Fruit fly (Drosophila melanogaster) whole organism, wandering third instar larva: ENCODE data around the gene stck.

Experiments used
- Abd-B ChIP-seq: fragments of >200 bp; optimal IDR thresholded peaks from 2 replicates; lab custom pipeline; 2017; ENCODE audit warnings: missing biosample characterization, missing genetic modification characterization
- CG32264 ChIP-seq: fragments of 200-800 bp; sonication (Bioruptor generic); optimal IDR thresholded peaks from 2 replicates; lab custom pipeline; 2016; ENCODE audit warnings: missing biosample characterization, missing genetic modification characterization
- CG9705 ChIP-seq: fragments of 200-800 bp; sonication (Bioruptor generic); optimal IDR thresholded peaks from 2 replicates; lab custom pipeline; 2018; ENCODE audit warnings: missing biosample characterization, mild to moderate bottlenecking, missing genetic modification characterization
- CrebA ChIP-seq: fragments of 200-800 bp; sonication (Bioruptor generic); optimal IDR thresholded peaks from 2 replicates; lab custom pipeline; 2016; ENCODE audit warnings: missing biosample characterization, mild to moderate bottlenecking, missing genetic modification characterization, borderline replicate concordance
- Dfd ChIP-seq: fragments of >200 bp; optimal IDR thresholded peaks from 2 replicates; lab custom pipeline; 2017; ENCODE audit warnings: missing biosample characterization, missing genetic modification characterization
- Dif ChIP-seq: fragments of 200-275, 200-300 bp; sonication (Bioruptor generic); optimal IDR thresholded peaks from 2 replicates; lab custom pipeline; 2018; ENCODE audit warnings: missing biosample characterization, missing genetic modification characterization; ENCODE audit not compliant: partially characterized antibody
- HLH106 ChIP-seq: fragments of 200-800 bp; optimal IDR thresholded peaks from 3 replicates; lab custom pipeline; 2019; ENCODE audit warnings: missing biosample characterization, mild to moderate bottlenecking, missing genetic modification characterization, moderate library complexity
- Hr78 ChIP-seq: fragments of >200 bp; optimal IDR thresholded peaks from 2 replicates; lab custom pipeline; 2017; ENCODE audit warnings: missing biosample characterization, missing genetic modification characterization
- Hr83 ChIP-seq: fragments of 200-300 bp; sonication (Bioruptor generic); optimal IDR thresholded peaks from 2 replicates; lab custom pipeline; 2016; ENCODE audit warnings: missing biosample characterization, mild to moderate bottlenecking, missing genetic modification characterization, moderate library complexity; ENCODE audit not compliant: poor library complexity, severe bottlenecking
- Jra ChIP-seq: sonication (Bioruptor generic); optimal IDR thresholded peaks from 2 replicates; lab custom pipeline; 2016; ENCODE audit warnings: missing biosample characterization, missing genetic modification characterization
- Mio ChIP-seq: sonication (Bioruptor generic); optimal IDR thresholded peaks from 2 replicates; lab custom pipeline; 2016; ENCODE audit warnings: missing biosample characterization, missing genetic modification characterization
- Myc ChIP-seq: fragments of >200 bp; optimal IDR thresholded peaks from 2 replicates; lab custom pipeline; 2017
- N ChIP-seq: fragments of >200 bp; optimal IDR thresholded peaks from 2 replicates; lab custom pipeline; 2018; ENCODE audit warnings: missing biosample characterization, missing external identifiers, missing genetic modification characterization
- OdsH ChIP-seq: fragments of 200-800 bp; sonication (Bioruptor generic); optimal IDR thresholded peaks from 2 replicates; lab custom pipeline; 2016; ENCODE audit warnings: missing biosample characterization, mild to moderate bottlenecking, missing genetic modification characterization
- Rel ChIP-seq, 2 experiments: fragments of 200-800 bp; sonication (Bioruptor generic) in 1 of 2; optimal IDR thresholded peaks; 2 replicates in 1 of 2; 3 replicates in 1 of 2; lab custom pipeline; 2016 to 2019; ENCODE audit warnings: mild to moderate bottlenecking in 2 of 2, missing biosample characterization in 2 of 2, missing genetic modification characterization in 2 of 2, moderate library complexity in 1 of 2
- br ChIP-seq: fragments of 200-800 bp; sonication (Bioruptor generic); optimal IDR thresholded peaks from 2 replicates; lab custom pipeline; 2016; ENCODE audit warnings: missing biosample characterization, missing genetic modification characterization
- brk ChIP-seq: fragments of 200-800 bp; sonication (Bioruptor generic); optimal IDR thresholded peaks from 2 replicates; lab custom pipeline; 2016; ENCODE audit warnings: missing biosample characterization, mild to moderate bottlenecking, missing genetic modification characterization
- dl ChIP-seq, 2 experiments: fragments of 175-275, 200-275 bp in 1 of 2; fragments of 200-275 bp in 1 of 2; sonication (Bioruptor generic); optimal IDR thresholded peaks; lab custom pipeline; 2018; ENCODE audit warnings: mild to moderate bottlenecking in 2 of 2, missing biosample characterization in 2 of 2, missing genetic modification characterization in 2 of 2, moderate library complexity in 2 of 2; ENCODE audit not compliant: partially characterized antibody in 2 of 2, insufficient read depth in 1 of 2
- dmrt93B ChIP-seq: fragments of 200-800 bp; sonication (Bioruptor generic); optimal IDR thresholded peaks from 2 replicates; lab custom pipeline; 2018; ENCODE audit warnings: missing biosample characterization, mild to moderate bottlenecking, missing genetic modification characterization
- dsf ChIP-seq: sonication (Bioruptor generic); optimal IDR thresholded peaks from 2 replicates; lab custom pipeline; 2016; ENCODE audit warnings: missing biosample characterization, missing genetic modification characterization, borderline replicate concordance
- ey ChIP-seq: fragments of 200-800 bp; sonication (Bioruptor generic); optimal IDR thresholded peaks from 2 replicates; lab custom pipeline; 2016; ENCODE audit warnings: missing biosample characterization, missing genetic modification characterization
- foxo ChIP-seq, 2 experiments: fragments of 200-800 bp; sonication (Bioruptor generic); optimal IDR thresholded peaks; 2 replicates in 1 of 2; 3 replicates in 1 of 2; lab custom pipeline; 2016 to 2017; ENCODE audit warnings: missing biosample characterization in 2 of 2, missing genetic modification characterization in 2 of 2
- fru ChIP-seq: fragments of 200-800 bp; sonication (Bioruptor generic); optimal IDR thresholded peaks from 3 replicates; lab custom pipeline; 2016; ENCODE audit warnings: missing biosample characterization, mild to moderate bottlenecking, missing genetic modification characterization
- h ChIP-seq: fragments of 200-800 bp; sonication (Bioruptor generic); optimal IDR thresholded peaks from 3 replicates; lab custom pipeline; 2016; ENCODE audit warnings: missing biosample characterization, mild to moderate bottlenecking, missing genetic modification characterization
- jim ChIP-seq: fragments of 175-275, 200-325 bp; sonication (Bioruptor generic); optimal IDR thresholded peaks from 2 replicates; lab custom pipeline; 2016; ENCODE audit warnings: missing biosample characterization, mild to moderate bottlenecking, missing genetic modification characterization
- lola ChIP-seq: fragments of >200 bp; optimal IDR thresholded peaks from 2 replicates; lab custom pipeline; 2017; ENCODE audit warnings: missing biosample characterization, missing genetic modification characterization
- pan ChIP-seq: fragments of >200 bp; optimal IDR thresholded peaks from 2 replicates; lab custom pipeline; 2017
- psq ChIP-seq: fragments of 200-800 bp; sonication (Bioruptor generic); optimal IDR thresholded peaks from 3 replicates; lab custom pipeline; 2017; ENCODE audit warnings: missing biosample characterization, mild to moderate bottlenecking, missing genetic modification characterization, moderate library complexity
- rgr ChIP-seq: fragments of 200-800 bp; sonication (Bioruptor generic); optimal IDR thresholded peaks from 3 replicates; lab custom pipeline; 2016; ENCODE audit warnings: missing biosample characterization, mild to moderate bottlenecking, missing genetic modification characterization
- sage ChIP-seq: fragments of 200-800 bp; sonication (Bioruptor generic); optimal IDR thresholded peaks from 2 replicates; lab custom pipeline; 2016; ENCODE audit warnings: missing biosample characterization, mild to moderate bottlenecking, missing genetic modification characterization
- sv ChIP-seq: fragments of 200-800 bp; sonication (Bioruptor generic); optimal IDR thresholded peaks from 3 replicates; lab custom pipeline; 2016; ENCODE audit warnings: missing biosample characterization, missing genetic modification characterization
- tai ChIP-seq: sonication (Bioruptor generic); optimal IDR thresholded peaks from 2 replicates; lab custom pipeline; 2016; ENCODE audit warnings: missing biosample characterization, missing genetic modification characterization
- usp ChIP-seq: fragments of >200 bp; optimal IDR thresholded peaks from 2 replicates; lab custom pipeline; 2017; ENCODE audit warnings: missing biosample characterization, missing genetic modification characterization
- woc ChIP-seq: sonication (Bioruptor generic); optimal IDR thresholded peaks from 2 replicates; lab custom pipeline; 2016; ENCODE audit warnings: missing biosample characterization, mild to moderate bottlenecking, missing genetic modification characterization

The stck gene

dm6 chr3R:8356626-8357290, at the start of gene stck:
Gene stck (plus strand): TSS chr3R:8356978.
- TF ChIP-seq brk (GFP tag; lab: Kevin White, UChicago) (no peak), dl (GFP tag; optimal IDR thresholded peaks at IDR 0.05; lab: Kevin White, UChicago; ENCODE audit: insufficient read depth in 1 of 2, partially characterized antibody in 2 of 2) (peak in 1 of 2 experiments; percentile 15), Rel (GFP tag; optimal IDR thresholded peaks at IDR 0.05; lab: Kevin White, UChicago) (no peak), Rel (tag; optimal IDR thresholded peaks at IDR 0.05; lab: Kevin White, UChicago) (peak; percentile 78), h (GFP tag; lab: Kevin White, UChicago) (peak; percentile 47), lola (GFP tag; lab: Kevin White, UChicago) (no peak), Myc (lab: Kevin White, UChicago) (peak; percentile 95), woc (peak; percentile 8), tai (GFP tag; lab: Kevin White, UChicago) (no peak)

dm6 chr3R:8307283-8307682, 49.5 kb upstream of the stck start:
- no peak for TF ChIP-seq Mio
- no peak for TF ChIP-seq pan (lab: Kevin White, UChicago)
- TF ChIP-seq usp: no peak
- TF ChIP-seq Dfd (GFP tag; lab: Kevin White, UChicago): no peak
- no peak for TF ChIP-seq Abd-B
- no peak for TF ChIP-seq CrebA (GFP tag; lab: Kevin White, UChicago)
- TF ChIP-seq sv (GFP tag; lab: Kevin White, UChicago): no peak
- no peak for TF ChIP-seq rgr
- TF ChIP-seq woc: no peak
- TF ChIP-seq OdsH (GFP tag; lab: Kevin White, UChicago): no peak
- no peak for TF ChIP-seq Hr78 (GFP tag; lab: Kevin White, UChicago)
- no peak for TF ChIP-seq dl (GFP tag; optimal IDR thresholded peaks at IDR 0.05; lab: Kevin White, UChicago; ENCODE audit: insufficient read depth in 1 of 2, partially characterized antibody in 2 of 2)
- no peak for TF ChIP-seq Dif (GFP tag; lab: Kevin White, UChicago)
- TF ChIP-seq N (GFP tag; lab: Kevin White, UChicago): no peak
- TF ChIP-seq tai (GFP tag; lab: Kevin White, UChicago): no peak
- TF ChIP-seq dsf (GFP tag; lab: Kevin White, UChicago): no peak

- TF ChIP-seq sv (GFP tag; lab: Kevin White, UChicago): no peak
- no peak for TF ChIP-seq Myc (lab: Kevin White, UChicago)
- TF ChIP-seq Dif (GFP tag; lab: Kevin White, UChicago): no peak
- TF ChIP-seq ey (GFP tag; lab: Kevin White, UChicago): no peak
- TF ChIP-seq OdsH (GFP tag; lab: Kevin White, UChicago): no peak
- TF ChIP-seq foxo (GFP tag; optimal IDR thresholded peaks at IDR 0.05; lab: Kevin White, UChicago): no peak
- TF ChIP-seq psq: no peak
- no peak for TF ChIP-seq h (GFP tag; lab: Kevin White, UChicago)
- no peak for TF ChIP-seq woc
- TF ChIP-seq dsf (GFP tag; lab: Kevin White, UChicago): no peak
- no peak for TF ChIP-seq usp
- TF ChIP-seq Dfd (GFP tag; lab: Kevin White, UChicago): no peak
- no peak for TF ChIP-seq sage (GFP tag; lab: Kevin White, UChicago)
- no peak for TF ChIP-seq br (GFP tag; lab: Kevin White, UChicago)
- TF ChIP-seq N (GFP tag; lab: Kevin White, UChicago): no peak
- TF ChIP-seq, all 38 proteins: peak for 0
These were observed 48.2 kb upstream of the stck start, which contains the start of gene tex for dm6 chr3R:8308515-8308959. Gene tex (minus strand): TSS chr3R:8308645.

- no peak for TF ChIP-seq ey (GFP tag; lab: Kevin White, UChicago)
- TF ChIP-seq sv (GFP tag; lab: Kevin White, UChicago): no peak
- no peak for TF ChIP-seq fru (GFP tag; lab: Kevin White, UChicago)
- TF ChIP-seq N (GFP tag; lab: Kevin White, UChicago): no peak
- no peak for TF ChIP-seq sage (GFP tag; lab: Kevin White, UChicago)
- TF ChIP-seq OdsH (GFP tag; lab: Kevin White, UChicago): no peak
- TF ChIP-seq woc: no peak
- TF ChIP-seq HLH106 (tag; lab: Kevin White, UChicago): no peak
- no peak for TF ChIP-seq jim (GFP tag; lab: Kevin White, UChicago)
- no peak for TF ChIP-seq Dif (GFP tag; lab: Kevin White, UChicago)
- TF ChIP-seq Hr78 (GFP tag; lab: Kevin White, UChicago): no peak
- TF ChIP-seq Jra (GFP tag; lab: Kevin White, UChicago): no peak
- TF ChIP-seq Hr83 (GFP tag; lab: Kevin White, UChicago): no peak
- TF ChIP-seq CG9705 (GFP tag; lab: Kevin White, UChicago): no peak
- TF ChIP-seq CG32264 (GFP tag; lab: Kevin White, UChicago): no peak
- TF ChIP-seq dmrt93B (GFP tag; lab: Kevin White, UChicago): no peak
These were observed 46.1 kb upstream of the stck start, which contains the start of gene CG11693 for dm6 chr3R:8310678-8311077. Gene CG11693 (minus strand): TSS chr3R:8310778.
